Fruit fly (Drosophila melanogaster): Measurements from ENCODE around the gene Nup133.
A peak's percentile ranks its signal among the peaks of the same experiment; 100 is the strongest.

Nup133 gene

dm6 chr3R:22664274-22664673 is 26.1 kb upstream of the Nup133 start (continued):
- no peak for TF ChIP-seq Scr (GFP tag; IDR thresholded peaks at IDR 0.05; ENCODE audit: partially characterized antibody)
- no peak for TF ChIP-seq Taf1 (GFP tag; IDR thresholded peaks at IDR 0.05)
- no peak for TF ChIP-seq Mad (GFP tag; optimal IDR thresholded peaks at IDR 0.05)
- TF ChIP-seq CG13894 (tag; optimal IDR thresholded peaks at IDR 0.05) = no peak
- peak; percentile 16 for TF ChIP-seq Mes4 (GFP tag; optimal IDR thresholded peaks at IDR 0.05)
- TF ChIP-seq sens-2 (GFP tag; IDR thresholded peaks at IDR 0.05) = peak; percentile 27; the same call in 1 of the 2 replicates
- TF ChIP-seq CG1603 (tag; optimal IDR thresholded peaks at IDR 0.05) = peak; percentile 68
- no peak for TF ChIP-seq CG4404 (GFP tag; IDR thresholded peaks at IDR 0.05)
- no peak for TF ChIP-seq NC2α (GFP tag; optimal IDR thresholded peaks at IDR 0.05)
- no peak for TF ChIP-seq CG4360 (GFP tag; IDR thresholded peaks at IDR 0.05)
- no peak for TF ChIP-seq tll (GFP tag; optimal IDR thresholded peaks at IDR 0.05)
- TF ChIP-seq CG30020 (tag; optimal IDR thresholded peaks at IDR 0.05) = no peak
- TF ChIP-seq Jarid2 (GFP tag; optimal IDR thresholded peaks at IDR 0.05) = no peak
- TF ChIP-seq oc (tag; optimal IDR thresholded peaks at IDR 0.05) = peak; percentile 63
- no peak for TF ChIP-seq schlank (tag; optimal IDR thresholded peaks at IDR 0.05)
- TF ChIP-seq CG6765 (GFP tag; optimal IDR thresholded peaks at IDR 0.05) = no peak
- no peak for TF ChIP-seq emc (GFP tag; optimal IDR thresholded peaks at IDR 0.05)
- TF ChIP-seq CG2120 (GFP tag; optimal IDR thresholded peaks at IDR 0.05) = peak; percentile 47
- TF ChIP-seq Lpt (GFP tag; optimal IDR thresholded peaks at IDR 0.05) = no peak
- no peak for TF ChIP-seq Usf (GFP tag; optimal IDR thresholded peaks at IDR 0.05)
- TF ChIP-seq CG4424 (GFP tag; optimal IDR thresholded peaks at IDR 0.05) = peak; percentile 4
- TF ChIP-seq CG6272 (GFP tag; IDR thresholded peaks at IDR 0.05) = 0 out of 2 replicates have a peak, but pooled peaks have one; percentile 9
- TF ChIP-seq tup (GFP tag; optimal IDR thresholded peaks at IDR 0.05) = no peak
- TF ChIP-seq CG3847 (GFP tag; IDR thresholded peaks at IDR 0.05) = peak; percentile 36; the same call in 1 of the 2 replicates
- TF ChIP-seq Hmr (GFP tag; optimal IDR thresholded peaks at IDR 0.05) = peak; percentile 14
- TF ChIP-seq dimm (GFP tag; IDR thresholded peaks at IDR 0.05) = 0 out of 2 replicates have a peak, but pooled peaks have one; percentile 37
- no peak for TF ChIP-seq fd3F (GFP tag; optimal IDR thresholded peaks at IDR 0.05)
- TF ChIP-seq ems (GFP tag; optimal IDR thresholded peaks at IDR 0.05) = no peak
- peak; percentile 17 to 35 for TF ChIP-seq Pdp1 (GFP tag; optimal IDR thresholded peaks at IDR 0.05)
- no peak for TF ChIP-seq ac (GFP tag; optimal IDR thresholded peaks at IDR 0.05)
- no peak for TF ChIP-seq CG2199 (GFP tag; IDR thresholded peaks at IDR 0.05)
- TF ChIP-seq pb (GFP tag; optimal IDR thresholded peaks at IDR 0.05) = peak; percentile 44
- 0 out of 3 replicates have a peak, but pooled peaks have one; percentile 31 for TF ChIP-seq sr (GFP tag; IDR thresholded peaks at IDR 0.05)
- peak; percentile 52 for TF ChIP-seq vvl (GFP tag; IDR thresholded peaks at IDR 0.05)
- no peak for TF ChIP-seq CG42726 (GFP tag; IDR thresholded peaks at IDR 0.05; ENCODE audit: partially characterized antibody)
- TF ChIP-seq NK7.1 (GFP tag; optimal IDR thresholded peaks at IDR 0.05) = no peak
- no peak for TF ChIP-seq CG13775 (GFP tag; optimal IDR thresholded peaks at IDR 0.05)
- TF ChIP-seq CG17912 (GFP tag; optimal IDR thresholded peaks at IDR 0.05) = no peak
- TF ChIP-seq CG10321 (GFP tag; IDR thresholded peaks at IDR 0.05) = no peak
- TF ChIP-seq CG12942 (GFP tag; optimal IDR thresholded peaks at IDR 0.05) = peak; percentile 52
- no peak for TF ChIP-seq CG34376 (GFP tag; optimal IDR thresholded peaks at IDR 0.05)
- peak; percentile 3 for TF ChIP-seq jing (GFP tag; optimal IDR thresholded peaks at IDR 0.05)
- TF ChIP-seq Hr39 (optimal IDR thresholded peaks at IDR 0.05) = no peak
- TF ChIP-seq Sox102F (GFP tag; optimal IDR thresholded peaks at IDR 0.05) = peak; percentile 69
- TF ChIP-seq CG4707 (GFP tag; optimal IDR thresholded peaks at IDR 0.05) = peak; percentile 17
- TF ChIP-seq CG13424 (tag; optimal IDR thresholded peaks at IDR 0.05) = peak; percentile 32
- no peak for TF ChIP-seq CG15479 (GFP tag; optimal IDR thresholded peaks at IDR 0.05)
- no peak for TF ChIP-seq sc (optimal IDR thresholded peaks at IDR 0.05)
- peak; percentile 30 for TF ChIP-seq sc (GFP tag; optimal IDR thresholded peaks at IDR 0.05)
- TF ChIP-seq sisA (GFP tag; IDR thresholded peaks at IDR 0.05) = peak; percentile 62
- TF ChIP-seq CG30431 (GFP tag; optimal IDR thresholded peaks at IDR 0.05) = peak; percentile 42
- peak; percentile 19 for TF ChIP-seq tx (GFP tag; optimal IDR thresholded peaks at IDR 0.05)
